Worm (Caenorhabditis elegans): ENCODE measurements around the gene pals-28.

DNA sequence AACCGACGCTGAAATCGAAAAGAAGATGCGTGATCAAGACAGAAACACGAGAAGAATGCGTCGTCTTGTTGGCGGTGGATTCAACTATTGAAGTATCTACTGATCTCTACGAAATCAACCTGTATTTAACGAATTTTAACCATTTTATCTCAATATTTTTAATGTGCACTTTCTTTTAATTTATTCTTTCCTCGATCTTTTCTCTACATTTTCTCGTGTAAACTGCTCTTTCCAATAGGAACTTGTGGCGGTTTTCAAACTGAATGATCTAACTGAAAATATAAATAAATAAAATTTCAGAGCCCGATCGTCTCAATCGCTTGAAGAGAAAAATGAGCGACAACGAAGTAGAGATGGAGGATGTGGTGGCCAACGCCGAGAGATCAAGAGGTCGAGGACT lies 21.4 kb downstream of the pals-28 start, which contains the start of gene rnp-4:
- TF ChIP-seq pha-4 (tag; optimal IDR thresholded peaks at IDR 0.05) (no peak), ztf-11 (tag; optimal IDR thresholded peaks at IDR 0.05) (no peak), flh-1 (GFP tag; optimal IDR thresholded peaks at IDR 0.05) (no peak)

Measured in whole organism, mixed stage, embryonic.